Fruit fly (Drosophila melanogaster): ENCODE measurements around the gene MnM.
A peak's percentile ranks its signal among the peaks of the same experiment; 100 is the strongest.

MnM gene

dm6 chr3L:3178530-3179096 lies at the start of gene MnM, which contains the start of gene Girdin (continued):
- TF ChIP-seq NC2α (GFP tag; optimal IDR thresholded peaks at IDR 0.05) (no peak), Opbp (GFP tag; IDR thresholded peaks at IDR 0.05; ENCODE audit: partially characterized antibody) (peak; percentile 71), CG8765 (GFP tag; IDR thresholded peaks at IDR 0.05) (no peak), CG7556 (GFP tag; optimal IDR thresholded peaks at IDR 0.05) (no peak), CG10366 (GFP tag; IDR thresholded peaks at IDR 0.05) (peak; percentile 55), CG3163 (GFP tag; optimal IDR thresholded peaks at IDR 0.05) (peak; percentile 77), slp2 (GFP tag; optimal IDR thresholded peaks at IDR 0.05) (peak; percentile 51), Side (GFP tag; optimal IDR thresholded peaks at IDR 0.05) (peak; percentile 49), CG16863 (GFP tag; optimal IDR thresholded peaks at IDR 0.05) (peak; percentile 63), bcd (GFP tag; optimal IDR thresholded peaks at IDR 0.05) (no peak), CG11093 (GFP tag; IDR thresholded peaks at IDR 0.05) (no peak), abd-A (tag; optimal IDR thresholded peaks at IDR 0.05) (no peak), CG6254 (GFP tag; optimal IDR thresholded peaks at IDR 0.05) (no peak), cad (GFP tag; optimal IDR thresholded peaks at IDR 0.05) (no peak), CG10147 (GFP tag; optimal IDR thresholded peaks at IDR 0.05) (no peak), CG5245 (GFP tag; optimal IDR thresholded peaks at IDR 0.05) (peak; percentile 55), zf30C (GFP tag; optimal IDR thresholded peaks at IDR 0.05) (no peak), CG10959 (GFP tag; IDR thresholded peaks at IDR 0.05) (no peak), Optix (GFP tag; IDR thresholded peaks at IDR 0.05) (no peak), Ssrp (tag; optimal IDR thresholded peaks at IDR 0.05) (peak; percentile 46), B-H2 (GFP tag; optimal IDR thresholded peaks at IDR 0.05) (no peak), sisA (GFP tag; IDR thresholded peaks at IDR 0.05) (peak; percentile 56), bbx (GFP tag; IDR thresholded peaks at IDR 0.05; ENCODE audit: partially characterized antibody) (peak; percentile 63), CG11456 (GFP tag; IDR thresholded peaks at IDR 0.05) (peak; percentile 57; the same call in 2 of the 3 replicates), knrl (GFP tag; IDR thresholded peaks at IDR 0.05; ENCODE audit: partially characterized antibody) (peak; percentile 88), hb (GFP tag; IDR thresholded peaks at IDR 0.05; ENCODE audit: partially characterized antibody) (peak; percentile 76; the same call in 2 of the 3 replicates), CG13775 (GFP tag; optimal IDR thresholded peaks at IDR 0.05) (peak; percentile 71), klu (GFP tag; IDR thresholded peaks at IDR 0.05) (0 out of 2 replicates have a peak, but pooled peaks have one; percentile 13), mam (GFP tag; optimal IDR thresholded peaks at IDR 0.05) (peak; percentile 74), Sox102F (GFP tag; optimal IDR thresholded peaks at IDR 0.05) (no peak), CG2199 (GFP tag; IDR thresholded peaks at IDR 0.05) (no peak), ewg (GFP tag; optimal IDR thresholded peaks at IDR 0.05) (peak; percentile 10), slbo (GFP tag; IDR thresholded peaks at IDR 0.05) (peak; percentile 83), ranshi (GFP tag; IDR thresholded peaks at IDR 0.05) (peak; percentile 54; the same call in 1 of the 2 replicates)

- TF ChIP-seq CG3838 (GFP tag; optimal IDR thresholded peaks at IDR 0.05) (no peak), wdn (GFP tag; IDR thresholded peaks at IDR 0.05) (no peak), CG12071 (GFP tag; optimal IDR thresholded peaks at IDR 0.05) (no peak), CG2129 (GFP tag; IDR thresholded peaks at IDR 0.05; ENCODE audit: partially characterized antibody) (no peak), twi (tag; optimal IDR thresholded peaks at IDR 0.05) (peak; percentile 46), chinmo (GFP tag; IDR thresholded peaks at IDR 0.05; ENCODE audit: partially characterized antibody) (0 out of 4 replicates have a peak, but pooled peaks have one; percentile 84), CG34422 (GFP tag; IDR thresholded peaks at IDR 0.05) (peak; percentile 4; the same call in 1 of the 3 replicates), vnd (GFP tag; IDR thresholded peaks at IDR 0.05; ENCODE audit: partially characterized antibody) (no peak), wor (GFP tag; IDR thresholded peaks at IDR 0.05) (no peak), CG12942 (GFP tag; optimal IDR thresholded peaks at IDR 0.05) (no peak), kni (GFP tag; optimal IDR thresholded peaks at IDR 0.05) (no peak), tio (GFP tag; optimal IDR thresholded peaks at IDR 0.05) (no peak), tap (tag; optimal IDR thresholded peaks at IDR 0.05) (no peak), Pdp1 (GFP tag; optimal IDR thresholded peaks at IDR 0.05) (peak in 1 of 2 experiments; percentile 41), cg (GFP tag; optimal IDR thresholded peaks at IDR 0.05) (peak; percentile 92), H2.0 (GFP tag; IDR thresholded peaks at IDR 0.05) (no peak), crol (GFP tag; IDR thresholded peaks at IDR 0.05) (peak; percentile 82), org-1 (GFP tag; optimal IDR thresholded peaks at IDR 0.05) (no peak)
Observed at dm6 chr3L:3226458-3226783, 48.0 kb upstream of the MnM start.
